Fruit fly (Drosophila melanogaster) whole organism: ENCODE results near the gene CG14062.

Source experiments
- CG8478 ChIP-seq: fragments of >200 bp; optimal IDR thresholded peaks from 2 replicates; lab custom pipeline; 2018; ENCODE audit warnings: inconsistent platforms
- Dll ChIP-seq: fragments of >200 bp; optimal IDR thresholded peaks from 2 replicates; lab custom pipeline; 2017
- psq ChIP-seq: fragments of >200 bp; optimal IDR thresholded peaks from 2 replicates; lab custom pipeline; 2017
- usp ChIP-seq: fragments of >200 bp; optimal IDR thresholded peaks from 2 replicates; lab custom pipeline; 2017; ENCODE audit warnings: missing biosample characterization, missing genetic modification characterization, mixed read lengths

dm6 chr3R:28662956-28663355, 20.3 kb upstream of the CG14062 start:
- TF ChIP-seq CG8478 (lab: Kevin White, UChicago) (no peak), psq (lab: Kevin White, UChicago) (no peak), usp (GFP tag; lab: Kevin White, UChicago) (no peak), Dll (lab: Kevin White, UChicago) (no peak)
